Worm (Caenorhabditis elegans) whole organism, late embryonic: ENCODE results near the gene F54D8.10.

Experiments
- F13H6.1 ChIP-seq: sonication (generic microtip); optimal IDR thresholded peaks from 2 replicates; lab custom pipeline; 2016; ENCODE audit warnings: missing genetic modification characterization, missing compliant biosample characterization
- ama-1 ChIP-seq: fragments of 150-350 bp; optimal IDR thresholded peaks from 2 replicates; lab custom pipeline; 2014
- ceh-24 ChIP-seq: sonication (generic microtip); optimal IDR thresholded peaks from 2 replicates; lab custom pipeline; 2016; ENCODE audit warnings: mild to moderate bottlenecking, missing genetic modification characterization, missing compliant biosample characterization
- ceh-9 ChIP-seq: sonication (generic microtip); optimal IDR thresholded peaks from 2 replicates; lab custom pipeline; 2016; ENCODE audit warnings: mild to moderate bottlenecking, missing genetic modification characterization, inconsistent platforms, missing compliant biosample characterization
- pag-3 ChIP-seq: sonication (generic microtip); optimal IDR thresholded peaks from 2 replicates; lab custom pipeline; 2016; ENCODE audit warnings: missing compliant biosample characterization, missing genetic modification characterization, borderline replicate concordance
- pha-4 ChIP-seq: fragments of 150-350 bp; optimal IDR thresholded peaks from 2 replicates; lab custom pipeline; 2018; ENCODE audit warnings: missing biosample characterization, missing genetic modification reagents, missing genetic modification characterization
- pqm-1 ChIP-seq: sonication (generic microtip); optimal IDR thresholded peaks from 2 replicates; lab custom pipeline; 2016; ENCODE audit warnings: missing genetic modification characterization, missing compliant biosample characterization
- rnt-1 ChIP-seq: sonication (generic microtip); optimal IDR thresholded peaks from 2 replicates; lab custom pipeline; 2016; ENCODE audit warnings: missing genetic modification characterization, missing compliant biosample characterization
- tbx-7 ChIP-seq: sonication (generic microtip); optimal IDR thresholded peaks from 2 replicates; lab custom pipeline; 2016; ENCODE audit warnings: missing genotype, missing genetic modification characterization, missing compliant biosample characterization
- unc-86 ChIP-seq: sonication (generic microtip); optimal IDR thresholded peaks from 2 replicates; lab custom pipeline; 2016; ENCODE audit warnings: missing genetic modification characterization, missing compliant biosample characterization

DNA sequence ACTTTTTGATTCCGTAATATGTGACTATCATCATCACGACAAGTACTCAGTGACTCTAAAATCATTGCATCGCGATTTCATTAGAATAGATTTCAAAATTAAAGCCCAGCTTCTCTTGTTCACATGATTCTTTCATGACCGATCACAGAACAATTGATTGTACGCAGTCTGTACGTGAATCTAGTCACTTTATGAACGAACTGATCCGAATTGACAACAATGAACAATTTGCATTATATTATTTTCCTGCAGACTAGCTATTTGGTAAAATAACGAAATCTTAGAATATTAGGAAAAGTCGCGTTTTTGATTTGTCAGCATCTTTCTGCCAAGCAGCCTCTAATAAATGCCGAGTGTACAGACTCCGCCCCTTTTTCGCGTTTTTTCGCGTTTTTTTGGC is 4.9 kb downstream of the F54D8.10 start:
- no peak for TF ChIP-seq ama-1 (lab: Kevin White, UChicago)
- no peak for TF ChIP-seq tbx-7 (tag; lab: Kevin White, UChicago)
- TF ChIP-seq unc-86 (tag; lab: Kevin White, UChicago) = no peak
- no peak for TF ChIP-seq F13H6.1
- no peak for TF ChIP-seq rnt-1 (tag; lab: Kevin White, UChicago)
- no peak for TF ChIP-seq pqm-1 (tag; lab: Kevin White, UChicago)
- no peak for TF ChIP-seq pag-3 (tag; lab: Kevin White, UChicago)
- TF ChIP-seq ceh-24 (tag; lab: Kevin White, UChicago) = no peak
- TF ChIP-seq pha-4 (tag; lab: Kevin White, UChicago) = no peak
- no peak for TF ChIP-seq ceh-9 (tag; lab: Kevin White, UChicago)
